Fruit fly (Drosophila melanogaster): Measurements from ENCODE around the gene CG12170.

The CG12170 gene

dm6 chr3R:5591398-5591853, 45.6 kb upstream of the CG12170 start, which contains the start of the genes noi and Vha26 (continued):
- TF ChIP-seq bcd (GFP tag; optimal IDR thresholded peaks at IDR 0.05): no peak
- peak in 1 of 2 experiments; percentile 30 for TF ChIP-seq bsh (GFP tag; optimal IDR thresholded peaks at IDR 0.05)
- TF ChIP-seq CG31224 (GFP tag; IDR thresholded peaks at IDR 0.05): no peak
- peak; percentile 98 for TF ChIP-seq ssp (GFP tag; IDR thresholded peaks at IDR 0.05)
- TF ChIP-seq ems (GFP tag; optimal IDR thresholded peaks at IDR 0.05): no peak
- TF ChIP-seq ind (GFP tag; optimal IDR thresholded peaks at IDR 0.05): peak; percentile 38
- TF ChIP-seq CG17802 (tag; optimal IDR thresholded peaks at IDR 0.05): peak; percentile 94
- TF ChIP-seq disco-r (GFP tag; optimal IDR thresholded peaks at IDR 0.05): no peak
- no peak for TF ChIP-seq CkIIα-i1 (GFP tag; IDR thresholded peaks at IDR 0.05)
- TF ChIP-seq amos (GFP tag; IDR thresholded peaks at IDR 0.05; ENCODE audit: partially characterized antibody): peak; percentile 59
- TF ChIP-seq CG33213 (GFP tag; optimal IDR thresholded peaks at IDR 0.05): no peak
- no peak for TF ChIP-seq CG9215 (GFP tag; IDR thresholded peaks at IDR 0.05)
- no peak for TF ChIP-seq wek (GFP tag; optimal IDR thresholded peaks at IDR 0.05)
- TF ChIP-seq chm (GFP tag; IDR thresholded peaks at IDR 0.05): no peak
- no peak for TF ChIP-seq CG4730 (GFP tag; IDR thresholded peaks at IDR 0.05)
- TF ChIP-seq twi (tag; optimal IDR thresholded peaks at IDR 0.05): peak; percentile 45
- no peak for TF ChIP-seq CG15479 (GFP tag; optimal IDR thresholded peaks at IDR 0.05)
- TF ChIP-seq dan (GFP tag; IDR thresholded peaks at IDR 0.05): no peak
- no peak for TF ChIP-seq so (GFP tag; IDR thresholded peaks at IDR 0.05)
- no peak for TF ChIP-seq Hey (tag; optimal IDR thresholded peaks at IDR 0.05)
- peak; percentile 98 for TF ChIP-seq CG7357 (GFP tag; IDR thresholded peaks at IDR 0.05)
- TF ChIP-seq Eip74EF (GFP tag; optimal IDR thresholded peaks at IDR 0.05): no peak
- TF ChIP-seq caup (GFP tag; optimal IDR thresholded peaks at IDR 0.05; ENCODE audit: severe bottlenecking): peak; percentile 31
- no peak for TF ChIP-seq Hmr (GFP tag; optimal IDR thresholded peaks at IDR 0.05)
- TF ChIP-seq CG9876 (GFP tag; optimal IDR thresholded peaks at IDR 0.05): no peak
- peak; percentile 73 for TF ChIP-seq CG16813 (GFP tag; IDR thresholded peaks at IDR 0.05; ENCODE audit: partially characterized antibody)
- TF ChIP-seq run (tag; optimal IDR thresholded peaks at IDR 0.05): no peak
- no peak for TF ChIP-seq Awh (GFP tag; IDR thresholded peaks at IDR 0.05)
- no peak for TF ChIP-seq aop (GFP tag; IDR thresholded peaks at IDR 0.05)
- no peak for TF ChIP-seq sim (GFP tag; IDR thresholded peaks at IDR 0.05)
- TF ChIP-seq CG9609 (GFP tag; optimal IDR thresholded peaks at IDR 0.05): no peak
- no peak for TF ChIP-seq btn (GFP tag; optimal IDR thresholded peaks at IDR 0.05)
- TF ChIP-seq CG11504 (tag; optimal IDR thresholded peaks at IDR 0.05): no peak
- TF ChIP-seq vfl (GFP tag; optimal IDR thresholded peaks at IDR 0.05): no peak
- peak; percentile 72 for TF ChIP-seq CG12391 (tag; optimal IDR thresholded peaks at IDR 0.05)
- no peak for TF ChIP-seq otp (GFP tag; IDR thresholded peaks at IDR 0.05)
- TF ChIP-seq seq (GFP tag; IDR thresholded peaks at IDR 0.05): no peak
- no peak for TF ChIP-seq psq (GFP tag; optimal IDR thresholded peaks at IDR 0.05)
- TF ChIP-seq CG42726 (GFP tag; IDR thresholded peaks at IDR 0.05; ENCODE audit: partially characterized antibody): no peak
- no peak for TF ChIP-seq CG18599 (GFP tag; optimal IDR thresholded peaks at IDR 0.05)
- no peak for TF ChIP-seq NFAT (GFP tag; IDR thresholded peaks at IDR 0.05)
- TF ChIP-seq NK7.1 (GFP tag; optimal IDR thresholded peaks at IDR 0.05): no peak
- TF ChIP-seq prd (optimal IDR thresholded peaks at IDR 0.05): no peak
- TF ChIP-seq prd (GFP tag; IDR thresholded peaks at IDR 0.05): peak; percentile 29; the same call in 1 of the 3 replicates
- TF ChIP-seq dm (GFP tag; optimal IDR thresholded peaks at IDR 0.05): peak; percentile 16
- TF ChIP-seq CG9797 (GFP tag; optimal IDR thresholded peaks at IDR 0.05): peak; percentile 86
- no peak for TF ChIP-seq CG6254 (GFP tag; optimal IDR thresholded peaks at IDR 0.05)
- no peak for TF ChIP-seq H15 (GFP tag; IDR thresholded peaks at IDR 0.05)
- no peak for TF ChIP-seq CG11247 (GFP tag; IDR thresholded peaks at IDR 0.05)
- TF ChIP-seq mld (GFP tag; IDR thresholded peaks at IDR 0.05; ENCODE audit: partially characterized antibody): no peak
- TF ChIP-seq ap (GFP tag; IDR thresholded peaks at IDR 0.05): no peak
- no peak for TF ChIP-seq Antp (GFP tag; optimal IDR thresholded peaks at IDR 0.05)
